Worm (Caenorhabditis elegans) whole organism, L4/young adult: Measurements from ENCODE around the gene C14C11.4.

ENCODE experiments used
- dao-5 ChIP-seq: sonication (generic microtip); optimal IDR thresholded peaks from 2 replicates; lab custom pipeline; 2016; ENCODE audit warnings: missing genotype, missing genetic modification characterization, moderate library complexity, missing compliant biosample characterization
- him-1 ChIP-seq: sonication (generic microtip); optimal IDR thresholded peaks from 2 replicates; lab custom pipeline; 2016; ENCODE audit warnings: missing genotype, missing genetic modification reagents, missing genetic modification characterization, missing compliant biosample characterization

- TF ChIP-seq dao-5 = no peak
- no peak for TF ChIP-seq him-1 (tag; lab: Kevin White, UChicago)
Measured at ce11 chrV:5634445-5634844, 13.0 kb upstream of the C14C11.4 start.
